Worm (Caenorhabditis elegans) whole organism, early embryonic: ENCODE data around the gene frpr-11.

ENCODE experiments used
- aly-1 ChIP-seq: sonication (generic microtip); optimal IDR thresholded peaks from 2 replicates; lab custom pipeline; 2016; ENCODE audit warnings: missing genetic modification characterization, missing compliant biosample characterization
- ama-1 ChIP-seq: fragments of 150-350 bp; optimal IDR thresholded peaks from 2 replicates; lab custom pipeline; 2014
- ceh-13 ChIP-seq: fragments of 200-800 bp; sonication (Bioruptor generic); optimal IDR thresholded peaks from 2 replicates; lab custom pipeline; 2018; ENCODE audit warnings: mild to moderate bottlenecking, missing genetic modification characterization, missing compliant biosample characterization
- ceh-36 ChIP-seq: sonication (generic microtip); optimal IDR thresholded peaks from 2 replicates; lab custom pipeline; 2016; ENCODE audit warnings: missing genetic modification characterization, inconsistent platforms, missing compliant biosample characterization
- hmbx-1 ChIP-seq: sonication (generic microtip); optimal IDR thresholded peaks from 2 replicates; lab custom pipeline; 2016; ENCODE audit warnings: mild to moderate bottlenecking, missing genetic modification characterization, missing compliant biosample characterization
- hmg-4 ChIP-seq: fragments of 200-800 bp; sonication (Bioruptor generic); optimal IDR thresholded peaks from 2 replicates; lab custom pipeline; 2018; ENCODE audit warnings: mild to moderate bottlenecking, missing genetic modification characterization, missing compliant biosample characterization
- hnd-1 ChIP-seq: sonication (generic microtip); optimal IDR thresholded peaks from 2 replicates; lab custom pipeline; 2016; ENCODE audit warnings: missing genetic modification characterization, missing compliant biosample characterization
- pes-1 ChIP-seq: fragments of 200-800 bp; sonication (Bioruptor generic); IDR thresholded peaks from 2 replicates; pipeline ENCODE4 v1.3.6; 2022; ENCODE audit warnings: missing genetic modification reagents, missing genetic modification characterization, missing compliant biosample characterization
- scrt-1 ChIP-seq: fragments of 200-800 bp; sonication (Bioruptor generic); IDR thresholded peaks from 2 replicates; pipeline ENCODE4 v1.3.6; 2022; ENCODE audit warnings: missing genetic modification characterization, missing compliant biosample characterization
- sea-1 ChIP-seq: fragments of 200-800 bp; sonication (Bioruptor generic); conservative IDR thresholded peaks from 2 replicates; pipeline ENCODE4 v1.3.6; 2022; ENCODE audit warnings: missing genetic modification characterization, missing compliant biosample characterization
- tbx-11 ChIP-seq: fragments of 200-800 bp; sonication (Bioruptor generic); IDR thresholded peaks from 2 replicates; pipeline ENCODE4 v1.3.6; 2022; ENCODE audit warnings: missing genetic modification characterization, missing compliant biosample characterization
- tbx-37 ChIP-seq: fragments of 200-800 bp; sonication (Bioruptor generic); conservative IDR thresholded peaks from 2 replicates; pipeline ENCODE4 v1.3.6; 2022; ENCODE audit warnings: missing genetic modification reagents, missing genetic modification characterization, missing compliant biosample characterization
- tra-4 ChIP-seq: sonication (generic microtip); optimal IDR thresholded peaks from 2 replicates; lab custom pipeline; 2017; ENCODE audit warnings: missing genetic modification characterization, missing compliant biosample characterization

ce11 chrV:8902697-8903096 is 4.3 kb upstream of the frpr-11 start, which contains the start of gene frpr-12:
- TF ChIP-seq tbx-11 (no peak), ceh-36 (tag; lab: Kevin White, UChicago) (no peak), hmbx-1 (no peak), ama-1 (lab: Kevin White, UChicago) (no peak), pes-1 (no peak), hmg-4 (GFP tag; lab: Kevin White, UChicago) (no peak), tra-4 (no peak), ceh-13 (GFP tag; lab: Kevin White, UChicago) (no peak), sea-1 (GFP tag; lab: Robert Waterston, UW) (no peak), hnd-1 (tag; lab: Kevin White, UChicago) (no peak), aly-1 (tag; lab: Kevin White, UChicago) (no peak), scrt-1 (GFP tag; lab: Robert Waterston, UW) (no peak), tbx-37 (no peak)
